Fruit fly (Drosophila melanogaster) whole organism, embryonic: ENCODE data around the gene brv3.

ENCODE experiments used
- Adf1 ChIP-seq: fragments of 200-800 bp; sonication (Bioruptor generic); IDR thresholded peaks from 2 replicates; pipeline ENCODE4 v1.3.6; 2022; ENCODE audit warnings: missing biosample characterization, missing genetic modification characterization
- CG11560 ChIP-seq: fragments of 200-800 bp; sonication (Bioruptor generic); IDR thresholded peaks from 3 replicates; pipeline ENCODE4 v1.3.6; 2022; ENCODE audit warnings: missing biosample characterization, missing genetic modification characterization
- CG13287 ChIP-seq: fragments of 200-800 bp; sonication (Bioruptor generic); IDR thresholded peaks from 2 replicates; pipeline ENCODE4 v1.3.6; 2022; ENCODE audit warnings: missing biosample characterization, missing genetic modification characterization; ENCODE audit not compliant: partially characterized antibody
- CG14667 ChIP-seq: fragments of 200-800 bp; sonication (Bioruptor generic); IDR thresholded peaks from 2 replicates; pipeline ENCODE4 v1.3.6; 2022; ENCODE audit warnings: missing biosample characterization, missing genetic modification characterization
- CG15073 ChIP-seq: fragments of 200-800 bp; sonication (Bioruptor generic); optimal IDR thresholded peaks from 2 replicates; lab custom pipeline; 2016; ENCODE audit warnings: missing biosample characterization, missing genetic modification characterization
- CG17359 ChIP-seq: fragments of 200-800 bp; sonication (Bioruptor generic); optimal IDR thresholded peaks from 3 replicates; lab custom pipeline; 2018; ENCODE audit warnings: missing biosample characterization, mild to moderate bottlenecking, missing genetic modification characterization, moderate library complexity
- CG17612 ChIP-seq: fragments of 200-800 bp; sonication (Bioruptor generic); IDR thresholded peaks from 2 replicates; pipeline ENCODE4 v1.3.6; 2022; ENCODE audit warnings: missing biosample characterization, missing genetic modification characterization
- CG1832 ChIP-seq: fragments of 200-800 bp; sonication (Bioruptor generic); optimal IDR thresholded peaks from 2 replicates; lab custom pipeline; 2017; ENCODE audit warnings: missing biosample characterization, mild to moderate bottlenecking, missing genetic modification characterization, inconsistent platforms
- CG32767 ChIP-seq: fragments of 200-800 bp; sonication (Bioruptor generic); IDR thresholded peaks from 2 replicates; pipeline ENCODE4 v1.3.6; 2022; ENCODE audit warnings: missing biosample characterization, missing genetic modification characterization
- CG8281 ChIP-seq: fragments of 200-800 bp; sonication (Bioruptor generic); optimal IDR thresholded peaks from 2 replicates; lab custom pipeline; 2018; ENCODE audit warnings: missing biosample characterization, mild to moderate bottlenecking, missing genetic modification characterization, moderate library complexity
- CG8388 ChIP-seq: fragments of 200-800 bp; sonication (Bioruptor generic); optimal IDR thresholded peaks from 2 replicates; lab custom pipeline; 2019; ENCODE audit warnings: missing biosample characterization, mild to moderate bottlenecking, missing genetic modification characterization, moderate library complexity
- CG9609 ChIP-seq: fragments of 200-800 bp; sonication (Bioruptor generic); optimal IDR thresholded peaks from 3 replicates; lab custom pipeline; 2016; ENCODE audit warnings: missing biosample characterization, missing genetic modification characterization
- CTCF ChIP-seq: fragments of 200-800 bp; sonication (Bioruptor generic); optimal IDR thresholded peaks from 2 replicates; lab custom pipeline; 2017; ENCODE audit warnings: missing biosample characterization, mild to moderate bottlenecking, missing genetic modification characterization, moderate library complexity
- Fer2 ChIP-seq: fragments of 200-800 bp; sonication (Bioruptor generic); optimal IDR thresholded peaks from 2 replicates; lab custom pipeline; 2018; ENCODE audit warnings: missing biosample characterization, mild to moderate bottlenecking, missing genetic modification characterization, moderate library complexity
- Hand ChIP-seq: fragments of 200-800 bp; sonication (Bioruptor generic); optimal IDR thresholded peaks from 2 replicates; lab custom pipeline; 2017; ENCODE audit warnings: mild to moderate bottlenecking, missing biosample characterization, missing genetic modification reagents, missing genetic modification characterization
- Hr78 ChIP-seq, 2 experiments: fragments of 200-800 bp in 1 of 2; fragments of >200 bp in 1 of 2; sonication (Bioruptor generic) in 1 of 2; optimal IDR thresholded peaks; 2 replicates each; lab custom pipeline; 2017 to 2019; ENCODE audit warnings: missing biosample characterization in 2 of 2, missing genetic modification characterization in 2 of 2, mild to moderate bottlenecking in 1 of 2, moderate library complexity in 1 of 2
- Med ChIP-seq: fragments of 200-800 bp; sonication (Bioruptor generic); peaks from one replicate; lab custom pipeline; 2016; ENCODE audit warnings: missing biosample characterization, missing genetic modification characterization, mild to moderate bottlenecking, inconsistent platforms, moderate library complexity
- Mrtf ChIP-seq: fragments of 200-800 bp; sonication (Bioruptor generic); IDR thresholded peaks from 3 replicates; pipeline ENCODE4 v1.3.6; 2022; ENCODE audit warnings: missing biosample characterization, missing genetic modification characterization
- NK7.1 ChIP-seq: fragments of 200-800 bp; sonication (Bioruptor generic); optimal IDR thresholded peaks from 3 replicates; lab custom pipeline; 2016; ENCODE audit warnings: missing biosample characterization, missing genetic modification characterization
- Nf-YB ChIP-seq: fragments of 200-800 bp; sonication (Bioruptor generic); optimal IDR thresholded peaks from 3 replicates; lab custom pipeline; 2019; ENCODE audit warnings: missing biosample characterization, mild to moderate bottlenecking, missing genetic modification characterization, moderate library complexity
- Side ChIP-seq: fragments of 200-800 bp; sonication (Bioruptor generic); optimal IDR thresholded peaks from 2 replicates; lab custom pipeline; 2016; ENCODE audit warnings: missing biosample characterization, missing genetic modification characterization
- Spps ChIP-seq: fragments of 200-800 bp; sonication (Bioruptor generic); optimal IDR thresholded peaks from 2 replicates; lab custom pipeline; 2018; ENCODE audit warnings: missing biosample characterization, mild to moderate bottlenecking, missing genetic modification characterization
- Tbp ChIP-seq: fragments of >200 bp; optimal IDR thresholded peaks from 2 replicates; lab custom pipeline; 2018; ENCODE audit warnings: missing biosample characterization, missing genetic modification characterization
- amos ChIP-seq: fragments of 200-800 bp; sonication (Bioruptor generic); IDR thresholded peaks from 2 replicates; pipeline ENCODE4 v1.3.6; 2022; ENCODE audit warnings: missing biosample characterization, missing genetic modification characterization; ENCODE audit not compliant: partially characterized antibody
- cg ChIP-seq: fragments of 200-800 bp; sonication (Bioruptor generic); optimal IDR thresholded peaks from 3 replicates; lab custom pipeline; 2019; ENCODE audit warnings: missing biosample characterization, mild to moderate bottlenecking, missing genetic modification characterization, moderate library complexity
- chm ChIP-seq: fragments of 200-800 bp; sonication (Bioruptor generic); IDR thresholded peaks from 2 replicates; pipeline ENCODE4 v1.3.6; 2022; ENCODE audit warnings: missing biosample characterization, missing genetic modification characterization
- crol ChIP-seq: fragments of 200-800 bp; sonication (Bioruptor generic); IDR thresholded peaks from 2 replicates; pipeline ENCODE4 v1.3.6; 2022; ENCODE audit warnings: missing biosample characterization, missing genetic modification characterization
- dmrt99B ChIP-seq: fragments of 200-800 bp; sonication (Bioruptor generic); optimal IDR thresholded peaks from 2 replicates; lab custom pipeline; 2018; ENCODE audit warnings: missing biosample characterization, mild to moderate bottlenecking, missing genetic modification characterization, moderate library complexity
- ftz-f1 ChIP-seq: fragments of 200-800 bp; sonication (Bioruptor generic); optimal IDR thresholded peaks from 2 replicates; lab custom pipeline; 2016; ENCODE audit warnings: missing biosample characterization, missing genetic modification characterization
- gcm ChIP-seq: fragments of 200-800 bp; sonication (Bioruptor generic); optimal IDR thresholded peaks from 2 replicates; lab custom pipeline; 2019; ENCODE audit warnings: missing biosample characterization, mild to moderate bottlenecking, missing genetic modification characterization, moderate library complexity
- her ChIP-seq: fragments of 200-800 bp; sonication (Bioruptor generic); optimal IDR thresholded peaks from 2 replicates; lab custom pipeline; 2016; ENCODE audit warnings: missing biosample characterization, missing genetic modification characterization
- kah ChIP-seq: fragments of 200-800 bp; sonication (Bioruptor generic); optimal IDR thresholded peaks from 2 replicates; lab custom pipeline; 2018; ENCODE audit warnings: missing biosample characterization, mild to moderate bottlenecking, missing genetic modification characterization
- lab ChIP-seq: fragments of 200-800 bp; sonication (Bioruptor generic); optimal IDR thresholded peaks from 3 replicates; lab custom pipeline; 2017; ENCODE audit warnings: missing biosample characterization, missing genetic modification characterization, mild to moderate bottlenecking, moderate library complexity, missing genetic modification reagents
- lola ChIP-seq, 3 experiments: fragments of >200 bp in 2 of 3; fragments of 200-800 bp in 1 of 3; sonication (Bioruptor generic) in 1 of 3; optimal IDR thresholded peaks; 2 replicates each; lab custom pipeline; 2017 to 2019; ENCODE audit warnings: missing biosample characterization in 3 of 3, missing genetic modification characterization in 3 of 3, mild to moderate bottlenecking in 1 of 3, moderate library complexity in 1 of 3
- nom ChIP-seq: fragments of 200-800 bp; sonication (Bioruptor generic); optimal IDR thresholded peaks from 2 replicates; lab custom pipeline; 2017; ENCODE audit warnings: missing biosample characterization, missing genetic modification characterization, mild to moderate bottlenecking, moderate library complexity, missing genetic modification reagents
- pan ChIP-seq, 4 experiments: fragments of >200 bp in 3 of 4; fragments of 200-800 bp in 1 of 4; sonication (Bioruptor generic) in 1 of 4; optimal IDR thresholded peaks in 3 of 4; IDR thresholded peaks in 1 of 4; 2 replicates each; pipeline versions ENCODE4 v1.3.6 to Lab custom; 2017 to 2022; ENCODE audit warnings: missing biosample characterization in 2 of 4, missing genetic modification characterization in 2 of 4, mixed read lengths in 1 of 4
- prd ChIP-seq, 3 experiments: fragments of >200 bp in 2 of 3; fragments of 200-800 bp in 1 of 3; sonication (Bioruptor generic) in 1 of 3; optimal IDR thresholded peaks in 2 of 3; IDR thresholded peaks in 1 of 3; 2 replicates in 2 of 3; 3 replicates in 1 of 3; pipeline versions ENCODE4 v1.3.6 to Lab custom; 2017 to 2022; ENCODE audit warnings: missing biosample characterization in 1 of 3, missing genetic modification characterization in 1 of 3
- psq ChIP-seq: fragments of 200-800 bp; sonication (Bioruptor generic); optimal IDR thresholded peaks from 2 replicates; lab custom pipeline; 2017; ENCODE audit warnings: missing biosample characterization, missing genetic modification characterization
- pzg ChIP-seq: fragments of 200-800 bp; sonication (Bioruptor generic); optimal IDR thresholded peaks from 3 replicates; lab custom pipeline; 2018; ENCODE audit warnings: missing biosample characterization, mild to moderate bottlenecking, missing genetic modification characterization, moderate library complexity
- shn ChIP-seq: fragments of 200-800 bp; sonication (Bioruptor generic); optimal IDR thresholded peaks from 3 replicates; lab custom pipeline; 2016; ENCODE audit warnings: missing biosample characterization, missing genetic modification characterization
- slbo ChIP-seq: fragments of 200-800 bp; sonication (Bioruptor generic); IDR thresholded peaks from 2 replicates; pipeline ENCODE4 v1.3.6; 2022; ENCODE audit warnings: missing biosample characterization, missing genetic modification characterization
- slou ChIP-seq: fragments of 200-800 bp; sonication (Bioruptor generic); optimal IDR thresholded peaks from 3 replicates; lab custom pipeline; 2016; ENCODE audit warnings: missing biosample characterization, missing genetic modification characterization
- sug ChIP-seq: fragments of 200-800 bp; optimal IDR thresholded peaks from 2 replicates; lab custom pipeline; 2019; ENCODE audit warnings: missing biosample characterization, mild to moderate bottlenecking, missing genetic modification characterization, moderate library complexity
- tll ChIP-seq, 2 experiments: fragments of 200-800 bp in 1 of 2; fragments of >200 bp in 1 of 2; sonication (Bioruptor generic) in 1 of 2; optimal IDR thresholded peaks; 2 replicates each; lab custom pipeline; 2017 to 2019; ENCODE audit warnings: missing biosample characterization in 2 of 2, missing genetic modification characterization in 2 of 2, mild to moderate bottlenecking in 1 of 2, moderate library complexity in 1 of 2
- vnd ChIP-seq: fragments of 200-800 bp; sonication (Bioruptor generic); IDR thresholded peaks from 3 replicates; pipeline ENCODE4 v1.3.6; 2022; ENCODE audit warnings: missing biosample characterization, missing genetic modification characterization; ENCODE audit not compliant: partially characterized antibody
- vvl ChIP-seq: fragments of 200-800 bp; sonication (Bioruptor generic); IDR thresholded peaks from 2 replicates; pipeline ENCODE4 v1.3.6; 2022; ENCODE audit warnings: missing biosample characterization, missing genetic modification characterization
- wor ChIP-seq: fragments of 200-800 bp; sonication (Bioruptor generic); IDR thresholded peaks from 2 replicates; pipeline ENCODE4 v1.3.6; 2022; ENCODE audit warnings: missing biosample characterization, missing genetic modification characterization
- zen ChIP-seq: fragments of 200-800 bp; sonication (Bioruptor generic); optimal IDR thresholded peaks from 3 replicates; lab custom pipeline; 2018; ENCODE audit warnings: missing biosample characterization, mild to moderate bottlenecking, missing genetic modification characterization, moderate library complexity
- zfh1 ChIP-seq: fragments of 200-800 bp; sonication (Bioruptor generic); IDR thresholded peaks from 3 replicates; pipeline ENCODE4 v1.3.6; 2022; ENCODE audit warnings: missing biosample characterization, missing genetic modification characterization

brv3 gene

DNA sequence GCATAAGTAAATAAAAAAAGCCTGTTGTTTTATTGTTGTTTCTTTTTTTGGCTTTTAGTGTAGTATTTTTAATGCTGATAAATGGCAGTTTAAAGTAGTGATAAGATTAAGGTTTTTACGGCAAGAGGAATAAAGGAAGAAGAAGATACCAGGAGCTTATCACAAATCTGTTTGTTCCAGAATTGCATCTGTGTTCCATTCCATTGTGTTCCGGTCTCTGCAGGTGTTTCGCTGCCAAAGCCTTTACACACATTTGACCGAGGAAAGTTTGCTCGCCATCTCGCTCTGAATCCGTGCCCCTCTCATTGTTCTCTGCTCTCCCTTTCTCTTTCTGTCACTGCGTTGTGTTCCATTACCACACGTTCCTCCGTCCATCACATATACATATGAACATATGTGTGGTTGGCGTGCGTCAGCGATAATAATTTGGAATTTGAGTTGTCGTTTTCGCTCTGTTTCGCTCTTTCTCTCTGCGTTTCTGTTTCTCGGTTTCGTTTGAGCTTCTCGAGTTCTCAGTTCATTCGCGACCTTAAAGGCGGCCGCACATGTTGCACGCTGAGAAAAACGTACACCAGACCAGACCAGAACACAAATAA, 34.0 kb upstream of the brv3 start (continued):
- TF ChIP-seq gcm (GFP tag; lab: Kevin White, UChicago) (no peak), slou (no peak), CG1832 (GFP tag; lab: Kevin White, UChicago) (peak; percentile 58), CG14667 (GFP tag; lab: Robert Waterston, UW) (no peak), amos (GFP tag; lab: Robert Waterston, UW) (no peak), CG13287 (GFP tag; lab: Robert Waterston, UW) (peak; percentile 31; the same call in 1 of the 2 replicates), Med (GFP tag; lab: Kevin White, UChicago) (peak; percentile 29), vvl (GFP tag; lab: Robert Waterston, UW) (peak; percentile 38; the same call in 1 of the 2 replicates), cg (GFP tag; lab: Kevin White, UChicago) (peak; percentile 79), zen (tag; lab: Kevin White, UChicago) (no peak), lab (GFP tag; lab: Kevin White, UChicago) (no peak), her (GFP tag; lab: Kevin White, UChicago) (no peak), Side (no peak), sug (peak; percentile 65), wor (GFP tag; lab: Robert Waterston, UW) (no peak), CG32767 (GFP tag; lab: Robert Waterston, UW) (no peak), CG17612 (GFP tag; lab: Robert Waterston, UW) (no peak), vnd (GFP tag; lab: Robert Waterston, UW) (no peak), psq (no peak), NK7.1 (GFP tag; lab: Kevin White, UChicago) (no peak), CG8281 (tag; lab: Kevin White, UChicago) (no peak), ftz-f1 (GFP tag; lab: Kevin White, UChicago) (peak; percentile 11), CG15073 (GFP tag; lab: Kevin White, UChicago) (no peak), nom (peak; percentile 71), pzg (no peak), crol (GFP tag; lab: Robert Waterston, UW) (no peak), Fer2 (tag; lab: Kevin White, UChicago) (no peak), kah (GFP tag; lab: Kevin White, UChicago) (no peak), CG9609 (GFP tag; lab: Kevin White, UChicago) (no peak), dmrt99B (tag; lab: Kevin White, UChicago) (no peak), CG11560 (tag; lab: Robert Waterston, UW) (no peak), Spps (tag; lab: Kevin White, UChicago) (no peak), Adf1 (GFP tag; lab: Robert Waterston, UW) (peak; percentile 47; the same call in 1 of the 2 replicates), Mrtf (GFP tag; lab: Robert Waterston, UW) (no peak), CG8388 (GFP tag; lab: Kevin White, UChicago) (no peak), shn (GFP tag; lab: Kevin White, UChicago) (no peak), Hand (GFP tag; lab: Kevin White, UChicago) (no peak), Nf-YB (no peak), prd (optimal IDR thresholded peaks at IDR 0.05; lab: Kevin White, UChicago) (no peak), prd (GFP tag; IDR thresholded peaks at IDR 0.05; lab: Robert Waterston, UW) (no peak), Hr78 (GFP tag; optimal IDR thresholded peaks at IDR 0.05; lab: Kevin White, UChicago) (no peak), CG17359 (no peak), CTCF (GFP tag; lab: Kevin White, UChicago) (no peak), tll (GFP tag; optimal IDR thresholded peaks at IDR 0.05; lab: Kevin White, UChicago) (no peak), zfh1 (GFP tag; lab: Robert Waterston, UW) (no peak), lola (GFP tag; optimal IDR thresholded peaks at IDR 0.05; lab: Kevin White, UChicago) (no peak), Tbp (GFP tag; lab: Kevin White, UChicago) (no peak), slbo (no peak), pan (optimal IDR thresholded peaks at IDR 0.05; lab: Kevin White, UChicago) (no peak), pan (GFP tag; optimal IDR thresholded peaks at IDR 0.05 in 1 of 2, IDR thresholded peaks at IDR 0.05 in 1 of 2) (no peak), chm (peak; percentile 24; the same call in 1 of the 2 replicates)
